Fruit fly (Drosophila melanogaster) whole organism, embryonic: Measurements from ENCODE around the gene MBD-like.

Experiments used
- Bteb2 ChIP-seq: fragments of 200-800 bp; sonication (Bioruptor generic); optimal IDR thresholded peaks from 2 replicates; lab custom pipeline; 2016; ENCODE audit warnings: missing biosample characterization, missing genetic modification characterization
- CG12391 ChIP-seq: fragments of 200-800 bp; sonication (Bioruptor generic); optimal IDR thresholded peaks from 3 replicates; lab custom pipeline; 2018; ENCODE audit warnings: missing biosample characterization, mild to moderate bottlenecking, missing genetic modification characterization, moderate library complexity
- CG13424 ChIP-seq: fragments of 200-800 bp; sonication (Bioruptor generic); optimal IDR thresholded peaks from 2 replicates; lab custom pipeline; 2019; ENCODE audit warnings: missing biosample characterization, mild to moderate bottlenecking, missing genetic modification characterization, moderate library complexity
- CG1603 ChIP-seq: fragments of 200-800 bp; sonication (Bioruptor generic); optimal IDR thresholded peaks from 2 replicates; lab custom pipeline; 2019; ENCODE audit warnings: missing biosample characterization, mild to moderate bottlenecking, missing genetic modification characterization, moderate library complexity
- CG16815 ChIP-seq: fragments of 200-800 bp; sonication (Bioruptor generic); optimal IDR thresholded peaks from 3 replicates; lab custom pipeline; 2017; ENCODE audit warnings: missing biosample characterization, mild to moderate bottlenecking, missing genetic modification characterization
- CG17186 ChIP-seq: fragments of 200-800 bp; sonication (Bioruptor generic); optimal IDR thresholded peaks from 3 replicates; lab custom pipeline; 2017; ENCODE audit warnings: missing biosample characterization, missing genetic modification reagents, missing genetic modification characterization
- CG17612 ChIP-seq: fragments of 200-800 bp; sonication (Bioruptor generic); IDR thresholded peaks from 2 replicates; pipeline ENCODE4 v1.3.6; 2022; ENCODE audit warnings: missing biosample characterization, missing genetic modification characterization
- CG18764 ChIP-seq: fragments of 200-800 bp; sonication (Bioruptor generic); optimal IDR thresholded peaks from 3 replicates; lab custom pipeline; 2016; ENCODE audit warnings: missing biosample characterization, missing genetic modification characterization
- CG30020 ChIP-seq: fragments of 200-800 bp; optimal IDR thresholded peaks from 2 replicates; lab custom pipeline; 2019; ENCODE audit warnings: missing biosample characterization, mild to moderate bottlenecking, missing genetic modification characterization, moderate library complexity
- CG3065 ChIP-seq: fragments of 200-800 bp; sonication (Bioruptor generic); optimal IDR thresholded peaks from 2 replicates; lab custom pipeline; 2016; ENCODE audit warnings: missing biosample characterization, missing genetic modification characterization
- CG31441 ChIP-seq: fragments of 200-800 bp; sonication (Bioruptor generic); IDR thresholded peaks from 2 replicates; pipeline ENCODE4 v1.3.6; 2022; ENCODE audit warnings: missing biosample characterization, missing genetic modification characterization
- CG3726 ChIP-seq: fragments of 200-800 bp; sonication (Bioruptor generic); IDR thresholded peaks from 3 replicates; pipeline ENCODE4, ENCODE4 v1.3.6; 2022; ENCODE audit warnings: missing biosample characterization, missing genetic modification characterization
- CG3838 ChIP-seq: fragments of 200-800 bp; sonication (Bioruptor generic); optimal IDR thresholded peaks from 3 replicates; lab custom pipeline; 2016; ENCODE audit warnings: missing biosample characterization, missing genetic modification characterization
- CG4282 ChIP-seq: fragments of 200-800 bp; sonication (Bioruptor generic); optimal IDR thresholded peaks from 2 replicates; lab custom pipeline; 2016; ENCODE audit warnings: missing biosample characterization, missing genetic modification characterization
- CG4820 ChIP-seq: fragments of 200-800 bp; sonication (Bioruptor generic); optimal IDR thresholded peaks from 3 replicates; lab custom pipeline; 2016; ENCODE audit warnings: missing biosample characterization, missing genetic modification characterization
- CG6683 ChIP-seq: fragments of 200-800 bp; sonication (Bioruptor generic); optimal IDR thresholded peaks from 2 replicates; lab custom pipeline; 2017; ENCODE audit warnings: missing biosample characterization, mild to moderate bottlenecking, missing genetic modification characterization, missing genetic modification reagents
- CG6689 ChIP-seq: fragments of 200-800 bp; sonication (Bioruptor generic); IDR thresholded peaks from 2 replicates; pipeline ENCODE4 v1.3.6; 2022; ENCODE audit warnings: missing biosample characterization, missing genetic modification characterization
- CG6813 ChIP-seq: fragments of 200-800 bp; sonication (Bioruptor generic); optimal IDR thresholded peaks from 2 replicates; lab custom pipeline; 2017; ENCODE audit warnings: missing biosample characterization, missing genetic modification characterization, mild to moderate bottlenecking, moderate library complexity, missing genetic modification reagents
- CG7556 ChIP-seq: fragments of 200-800 bp; sonication (Bioruptor generic); optimal IDR thresholded peaks from 2 replicates; lab custom pipeline; 2017; ENCODE audit warnings: missing biosample characterization, mild to moderate bottlenecking, missing genetic modification characterization
- CG7963 ChIP-seq: fragments of 200-800 bp; sonication (Bioruptor generic); IDR thresholded peaks from 3 replicates; pipeline ENCODE4 v1.3.6; 2022; ENCODE audit warnings: missing biosample characterization, missing genetic modification characterization; ENCODE audit not compliant: partially characterized antibody
- CG8089 ChIP-seq: fragments of 200-800 bp; sonication (Bioruptor generic); optimal IDR thresholded peaks from 3 replicates; lab custom pipeline; 2016; ENCODE audit warnings: missing biosample characterization, missing genetic modification characterization
- Camta ChIP-seq: fragments of 200-800 bp; sonication (Bioruptor generic); optimal IDR thresholded peaks from 2 replicates; lab custom pipeline; 2016; ENCODE audit warnings: missing biosample characterization, missing genetic modification characterization
- Dek ChIP-seq: fragments of 200-800 bp; sonication (Bioruptor generic); optimal IDR thresholded peaks from 3 replicates; lab custom pipeline; 2019; ENCODE audit warnings: missing biosample characterization, mild to moderate bottlenecking, missing genetic modification characterization, moderate library complexity
- Drgx ChIP-seq: fragments of 200-800 bp; sonication (Bioruptor generic); IDR thresholded peaks from 2 replicates; pipeline ENCODE4 v1.3.6; 2022; ENCODE audit warnings: missing biosample characterization, missing genetic modification characterization
- E2f2 ChIP-seq: fragments of 200-800 bp; sonication (Bioruptor generic); IDR thresholded peaks from 2 replicates; pipeline ENCODE4 v1.3.6; 2022; ENCODE audit warnings: missing biosample characterization, missing genetic modification characterization
- ERR ChIP-seq: fragments of 200-800 bp; sonication (Bioruptor generic); optimal IDR thresholded peaks from 2 replicates; lab custom pipeline; 2016; ENCODE audit warnings: missing biosample characterization, missing genetic modification characterization
- HLH3B ChIP-seq: fragments of 200-800 bp; sonication (Bioruptor generic); IDR thresholded peaks from 2 replicates; pipeline ENCODE4 v1.3.6; 2022; ENCODE audit warnings: missing biosample characterization, missing genetic modification characterization
- Hey ChIP-seq: fragments of 200-800 bp; sonication (Bioruptor generic); optimal IDR thresholded peaks from 3 replicates; lab custom pipeline; 2018; ENCODE audit warnings: missing biosample characterization, mild to moderate bottlenecking, missing genetic modification characterization
- Optix ChIP-seq: fragments of 200-800 bp; sonication (Bioruptor generic); IDR thresholded peaks from 3 replicates; pipeline ENCODE4 v1.3.6; 2022; ENCODE audit warnings: missing biosample characterization, missing genetic modification characterization
- Sry-δ ChIP-seq: fragments of 200-800 bp; sonication (Bioruptor generic); optimal IDR thresholded peaks from 2 replicates; lab custom pipeline; 2016; ENCODE audit warnings: missing biosample characterization, missing genetic modification characterization
- Stat92E ChIP-seq, 3 experiments: fragments of >200 bp in 2 of 3; fragments of 200-800 bp in 1 of 3; sonication (Bioruptor generic) in 1 of 3; optimal IDR thresholded peaks; 2 replicates each; lab custom pipeline; 2017 to 2019; ENCODE audit warnings: missing biosample characterization in 3 of 3, missing genetic modification characterization in 3 of 3, mild to moderate bottlenecking in 1 of 3, moderate library complexity in 1 of 3
- Usf ChIP-seq: fragments of 200-800 bp; sonication (Bioruptor generic); optimal IDR thresholded peaks from 2 replicates; lab custom pipeline; 2017; ENCODE audit warnings: missing genotype, missing biosample characterization, missing genetic modification characterization
- ac ChIP-seq: fragments of 200-800 bp; sonication (Bioruptor generic); optimal IDR thresholded peaks from 3 replicates; lab custom pipeline; 2017; ENCODE audit warnings: missing biosample characterization, mild to moderate bottlenecking, missing genetic modification characterization
- ap ChIP-seq: fragments of 200-800 bp; sonication (Bioruptor generic); IDR thresholded peaks from 2 replicates; pipeline ENCODE4 v1.3.6; 2022; ENCODE audit warnings: missing biosample characterization, missing genetic modification characterization
- br ChIP-seq: fragments of >200 bp; optimal IDR thresholded peaks from 2 replicates; lab custom pipeline; 2017
- chif ChIP-seq, 2 experiments: fragments of 200-800 bp; sonication (Bioruptor generic); optimal IDR thresholded peaks; 3 replicates each; lab custom pipeline; 2016; ENCODE audit warnings: missing biosample characterization in 2 of 2, missing genetic modification characterization in 2 of 2
- dm ChIP-seq: fragments of 200-800 bp; sonication (Bioruptor generic); optimal IDR thresholded peaks from 3 replicates; lab custom pipeline; 2016; ENCODE audit warnings: missing biosample characterization, missing genetic modification characterization
- dpn ChIP-seq, 2 experiments: fragments of 200-800 bp; sonication (Bioruptor generic); optimal IDR thresholded peaks; 3 replicates each; lab custom pipeline; 2016; ENCODE audit warnings: missing biosample characterization in 2 of 2, missing genetic modification characterization in 2 of 2
- esg ChIP-seq: fragments of 200-800 bp; sonication (Bioruptor generic); conservative IDR thresholded peaks from 2 replicates; pipeline ENCODE4 v1.3.6; 2022; ENCODE audit warnings: missing biosample characterization, missing genetic modification characterization
- eve ChIP-seq, 2 experiments: fragments of >200 bp; optimal IDR thresholded peaks; 2 replicates each; lab custom pipeline; 2017; ENCODE audit warnings: missing biosample characterization in 2 of 2, missing genetic modification characterization in 2 of 2
- fd3F ChIP-seq: fragments of 200-800 bp; sonication (Bioruptor generic); optimal IDR thresholded peaks from 2 replicates; lab custom pipeline; 2018; ENCODE audit warnings: missing biosample characterization, mild to moderate bottlenecking, missing genetic modification characterization, moderate library complexity
- ftz-f1 ChIP-seq: fragments of 200-800 bp; sonication (Bioruptor generic); optimal IDR thresholded peaks from 2 replicates; lab custom pipeline; 2016; ENCODE audit warnings: missing biosample characterization, missing genetic modification characterization
- gce ChIP-seq: fragments of 200-800 bp; sonication (Bioruptor generic); IDR thresholded peaks from 3 replicates; pipeline ENCODE4 v1.3.6; 2022; ENCODE audit warnings: missing biosample characterization, missing genetic modification characterization
- klu ChIP-seq: fragments of 200-800 bp; sonication (Bioruptor generic); IDR thresholded peaks from 2 replicates; pipeline ENCODE4 v1.3.6; 2022; ENCODE audit warnings: missing biosample characterization, missing genetic modification characterization
- mld ChIP-seq: fragments of 200-800 bp; sonication (Bioruptor generic); IDR thresholded peaks from 3 replicates; pipeline ENCODE4 v1.3.6; 2022; ENCODE audit warnings: missing biosample characterization, missing genetic modification characterization; ENCODE audit not compliant: partially characterized antibody
- phol ChIP-seq: fragments of 200-800 bp; sonication (Bioruptor generic); optimal IDR thresholded peaks from 3 replicates; lab custom pipeline; 2018; ENCODE audit warnings: missing biosample characterization, mild to moderate bottlenecking, missing genetic modification characterization, moderate library complexity
- sens-2 ChIP-seq: fragments of 200-800 bp; sonication (Bioruptor generic); IDR thresholded peaks from 2 replicates; pipeline ENCODE4 v1.3.6; 2022; ENCODE audit warnings: missing biosample characterization, missing genetic modification characterization
- sisA ChIP-seq: fragments of 200-800 bp; sonication (Bioruptor generic); IDR thresholded peaks from 2 replicates; pipeline ENCODE4 v1.3.6; 2022; ENCODE audit warnings: missing biosample characterization, missing genetic modification characterization
- tap ChIP-seq: fragments of 200-800 bp; optimal IDR thresholded peaks from 3 replicates; lab custom pipeline; 2019; ENCODE audit warnings: missing biosample characterization, mild to moderate bottlenecking, missing genetic modification characterization, moderate library complexity
- unpg ChIP-seq: fragments of 200-800 bp; sonication (Bioruptor generic); optimal IDR thresholded peaks from 3 replicates; lab custom pipeline; 2018; ENCODE audit warnings: missing biosample characterization, mild to moderate bottlenecking, missing genetic modification characterization, moderate library complexity
- vfl ChIP-seq: fragments of 200-800 bp; sonication (Bioruptor generic); optimal IDR thresholded peaks from 2 replicates; lab custom pipeline; 2016; ENCODE audit warnings: missing biosample characterization, missing genetic modification characterization
- z ChIP-seq: fragments of 200-800 bp; sonication (Bioruptor generic); IDR thresholded peaks from 3 replicates; pipeline ENCODE4 v1.3.6; 2022; ENCODE audit warnings: missing biosample characterization, missing genetic modification characterization

The MBD-like gene

dm6 chr3R:9515860-9516344 lies 43.7 kb upstream of the MBD-like start, which contains the start of the genes mRpL47, CG8176 and Kdm3 (continued):
- no peak for TF ChIP-seq CG16815 (GFP tag; lab: Kevin White, UChicago)
- TF ChIP-seq vfl (GFP tag; lab: Kevin White, UChicago) = peak; percentile 79
- peak; percentile 100 for TF ChIP-seq Sry-δ (GFP tag; lab: Kevin White, UChicago)
- TF ChIP-seq CG8089 (GFP tag; lab: Kevin White, UChicago) = peak; percentile 37
- no peak for TF ChIP-seq CG17612 (GFP tag; lab: Robert Waterston, UW)
- no peak for TF ChIP-seq gce (GFP tag; lab: Robert Waterston, UW)
- no peak for TF ChIP-seq CG31441 (GFP tag; lab: Robert Waterston, UW)
- no peak for TF ChIP-seq fd3F (GFP tag; lab: Kevin White, UChicago)
- TF ChIP-seq CG30020 (tag; lab: Kevin White, UChicago) = peak; percentile 68
- TF ChIP-seq phol (tag; lab: Kevin White, UChicago) = peak; percentile 87
- TF ChIP-seq dpn (GFP tag; optimal IDR thresholded peaks at IDR 0.05; lab: Kevin White, UChicago) = peak; percentile 78
- peak; percentile 23 for TF ChIP-seq Camta
- TF ChIP-seq tap = peak; percentile 24
- TF ChIP-seq CG18764 (GFP tag; lab: Kevin White, UChicago) = peak; percentile 55
- no peak for TF ChIP-seq Hey (tag; lab: Kevin White, UChicago)
- no peak for TF ChIP-seq CG6689 (GFP tag; lab: Robert Waterston, UW)
- no peak for TF ChIP-seq sisA
- TF ChIP-seq CG1603 (tag; lab: Kevin White, UChicago) = peak; percentile 94
- peak; percentile 26 for TF ChIP-seq ftz-f1 (GFP tag; lab: Kevin White, UChicago)
- TF ChIP-seq ERR (GFP tag; lab: Kevin White, UChicago) = peak; percentile 83
- TF ChIP-seq CG4820 = peak; percentile 45
- peak; percentile 49 for TF ChIP-seq CG13424 (tag; lab: Kevin White, UChicago)
- TF ChIP-seq chif (GFP tag; optimal IDR thresholded peaks at IDR 0.05; lab: Kevin White, UChicago) = peak; percentile 53 to 60
- peak; percentile 59 for TF ChIP-seq CG12391 (tag; lab: Kevin White, UChicago)
- TF ChIP-seq Optix (GFP tag; lab: Robert Waterston, UW) = no peak
- TF ChIP-seq mld (GFP tag; lab: Robert Waterston, UW) = no peak
- no peak for TF ChIP-seq klu (GFP tag; lab: Robert Waterston, UW)
- TF ChIP-seq CG4282 (GFP tag; lab: Kevin White, UChicago) = peak; percentile 68
- peak; percentile 66 for TF ChIP-seq Dek (tag; lab: Kevin White, UChicago)
- no peak for TF ChIP-seq Drgx
- TF ChIP-seq E2f2 (GFP tag; lab: Robert Waterston, UW) = no peak
- no peak for TF ChIP-seq CG3726 (GFP tag; lab: Robert Waterston, UW)
- TF ChIP-seq Usf = peak; percentile 1
- no peak for TF ChIP-seq eve (GFP tag; optimal IDR thresholded peaks at IDR 0.05; lab: Kevin White, UChicago)
- TF ChIP-seq HLH3B (GFP tag; lab: Robert Waterston, UW) = no peak
- TF ChIP-seq unpg (GFP tag; lab: Kevin White, UChicago) = peak; percentile 25
- no peak for TF ChIP-seq CG7963
- no peak for TF ChIP-seq ap (GFP tag; lab: Robert Waterston, UW)
- TF ChIP-seq CG3838 (GFP tag; lab: Kevin White, UChicago) = no peak
- TF ChIP-seq CG3065 (GFP tag; lab: Kevin White, UChicago) = no peak
- TF ChIP-seq CG7556 (GFP tag; lab: Kevin White, UChicago) = no peak
- TF ChIP-seq Bteb2 (GFP tag; lab: Kevin White, UChicago) = peak; percentile 61
- TF ChIP-seq esg (GFP tag; lab: Robert Waterston, UW) = no peak
- no peak for TF ChIP-seq ac (GFP tag; lab: Kevin White, UChicago)
- peak; percentile 97 for TF ChIP-seq CG17186 (GFP tag; lab: Kevin White, UChicago)
- TF ChIP-seq dm (GFP tag; lab: Kevin White, UChicago) = peak; percentile 89
- TF ChIP-seq sens-2 (GFP tag; lab: Robert Waterston, UW) = no peak
- no peak for TF ChIP-seq CG6683 (GFP tag; lab: Kevin White, UChicago)
- TF ChIP-seq Stat92E (GFP tag; optimal IDR thresholded peaks at IDR 0.05; lab: Kevin White, UChicago) = peak in 1 of 3 experiments; percentile 54
- no peak for TF ChIP-seq br (lab: Kevin White, UChicago)
- no peak for TF ChIP-seq CG6813
- no peak for TF ChIP-seq z (GFP tag; lab: Robert Waterston, UW)
